Fruit fly (Drosophila melanogaster) whole organism, prepupa: ENCODE measurements around the gene Acsf3.

Experiments used
- Blimp-1 ChIP-seq: fragments of 200-800 bp; sonication (Bioruptor generic); optimal IDR thresholded peaks from 3 replicates; lab custom pipeline; 2017; ENCODE audit warnings: missing biosample characterization, missing genetic modification characterization, mild to moderate bottlenecking, moderate library complexity, missing genetic modification reagents
- CG10631 ChIP-seq: fragments of 200-800 bp; sonication (Bioruptor generic); optimal IDR thresholded peaks from 2 replicates; lab custom pipeline; 2016; ENCODE audit warnings: missing biosample characterization, missing genetic modification characterization
- CG11762 ChIP-seq: fragments of 200-800 bp; sonication (Bioruptor generic); optimal IDR thresholded peaks from 3 replicates; lab custom pipeline; 2016; ENCODE audit warnings: missing biosample characterization, missing genetic modification characterization; ENCODE audit not compliant: insufficient read depth
- CG11902 ChIP-seq: fragments of 200-800 bp; sonication (Bioruptor generic); optimal IDR thresholded peaks from 3 replicates; lab custom pipeline; 2016; ENCODE audit warnings: missing biosample characterization, missing genetic modification characterization
- CG15336 ChIP-seq: fragments of 200-800 bp; sonication (Bioruptor generic); IDR thresholded peaks from 2 replicates; pipeline ENCODE4 v1.3.6; 2022; ENCODE audit warnings: missing biosample characterization, missing genetic modification characterization
- CG16779 ChIP-seq: fragments of 200-800 bp; sonication (Bioruptor generic); optimal IDR thresholded peaks from 3 replicates; lab custom pipeline; 2017; ENCODE audit warnings: missing biosample characterization, mild to moderate bottlenecking, missing genetic modification characterization
- CG3032 ChIP-seq: fragments of 200-800 bp; optimal IDR thresholded peaks from 2 replicates; lab custom pipeline; 2019; ENCODE audit warnings: missing biosample characterization, mild to moderate bottlenecking, missing genetic modification characterization, moderate library complexity
- CG31627 ChIP-seq: fragments of 200-800 bp; sonication (Bioruptor generic); optimal IDR thresholded peaks from 3 replicates; lab custom pipeline; 2016; ENCODE audit warnings: missing biosample characterization, missing genetic modification characterization
- CG32006 ChIP-seq: fragments of 200-800 bp; sonication (Bioruptor generic); optimal IDR thresholded peaks from 3 replicates; lab custom pipeline; 2017; ENCODE audit warnings: missing biosample characterization, mild to moderate bottlenecking, missing genetic modification characterization
- CG3919 ChIP-seq: fragments of 200-800 bp; sonication (Bioruptor generic); optimal IDR thresholded peaks from 3 replicates; lab custom pipeline; 2016; ENCODE audit warnings: missing biosample characterization, missing genetic modification characterization
- CG4318 ChIP-seq: fragments of 200-800 bp; sonication (Bioruptor generic); optimal IDR thresholded peaks from 3 replicates; lab custom pipeline; 2017; ENCODE audit warnings: missing biosample characterization, mild to moderate bottlenecking, missing genetic modification characterization
- CG6163 ChIP-seq: fragments of 200-800 bp; sonication (Bioruptor generic); IDR thresholded peaks from 3 replicates; pipeline ENCODE4 v1.3.6; 2022; ENCODE audit warnings: missing biosample characterization, missing genetic modification characterization
- CG6792 ChIP-seq: fragments of 200-800 bp; sonication (Bioruptor generic); optimal IDR thresholded peaks from 3 replicates; lab custom pipeline; 2016; ENCODE audit warnings: missing biosample characterization, missing genetic modification characterization
- CG6808 ChIP-seq: fragments of 200-800 bp; sonication (Bioruptor generic); optimal IDR thresholded peaks from 3 replicates; lab custom pipeline; 2017; ENCODE audit warnings: missing biosample characterization, missing genetic modification characterization, mild to moderate bottlenecking, moderate library complexity, missing genetic modification reagents
- CG7368 ChIP-seq: fragments of 200-800 bp; sonication (Bioruptor generic); optimal IDR thresholded peaks from 3 replicates; lab custom pipeline; 2016; ENCODE audit warnings: missing biosample characterization, missing genetic modification characterization
- CG8119 ChIP-seq: fragments of 200-800 bp; sonication (Bioruptor generic); IDR thresholded peaks from 3 replicates; pipeline ENCODE4 v1.3.6; 2022; ENCODE audit warnings: missing biosample characterization, missing genetic modification characterization
- CG8319 ChIP-seq: fragments of 200-800 bp; sonication (Bioruptor generic); optimal IDR thresholded peaks from 3 replicates; lab custom pipeline; 2016; ENCODE audit warnings: missing biosample characterization, missing genetic modification characterization
- Eip75B ChIP-seq: fragments of 200-800 bp; sonication (Bioruptor generic); optimal IDR thresholded peaks from 3 replicates; lab custom pipeline; 2016; ENCODE audit warnings: missing biosample characterization, missing genetic modification characterization
- Eip78C ChIP-seq: fragments of 200-800 bp; sonication (Bioruptor generic); peaks from one replicate; lab custom pipeline; 2016; ENCODE audit warnings: missing biosample characterization, missing genetic modification characterization
- Ets21C ChIP-seq: fragments of 200-800 bp; sonication (Bioruptor generic); optimal IDR thresholded peaks from 3 replicates; lab custom pipeline; 2016; ENCODE audit warnings: missing biosample characterization, missing genetic modification characterization
- Hr38 ChIP-seq: sonication (Bioruptor generic); optimal IDR thresholded peaks from 2 replicates; lab custom pipeline; 2016; ENCODE audit warnings: missing biosample characterization, missing genetic modification characterization
- Hr39 ChIP-seq: fragments of 200-800 bp; sonication (Bioruptor generic); optimal IDR thresholded peaks from 2 replicates; lab custom pipeline; 2016; ENCODE audit warnings: missing biosample characterization, missing genetic modification characterization
- Hr4 ChIP-seq: fragments of 200-800 bp; sonication (Bioruptor generic); optimal IDR thresholded peaks from 3 replicates; lab custom pipeline; 2016; ENCODE audit warnings: missing biosample characterization, missing genetic modification characterization
- OdsH ChIP-seq: fragments of 200-800 bp; sonication (Bioruptor generic); optimal IDR thresholded peaks from 3 replicates; lab custom pipeline; 2016; ENCODE audit warnings: missing biosample characterization, missing genetic modification characterization
- Smox ChIP-seq: fragments of 200-800 bp; sonication (Bioruptor generic); optimal IDR thresholded peaks from 3 replicates; lab custom pipeline; 2016; ENCODE audit warnings: missing biosample characterization, missing genetic modification characterization
- Sox102F ChIP-seq: fragments of 200-800 bp; sonication (Bioruptor generic); optimal IDR thresholded peaks from 2 replicates; lab custom pipeline; 2016; ENCODE audit warnings: missing biosample characterization, mild to moderate bottlenecking, missing genetic modification characterization
- Sox14 ChIP-seq: fragments of 200-800 bp; sonication (Bioruptor generic); optimal IDR thresholded peaks from 3 replicates; lab custom pipeline; 2016; ENCODE audit warnings: missing biosample characterization, missing genetic modification characterization
- Sox15 ChIP-seq: fragments of 200-800 bp; sonication (Bioruptor generic); optimal IDR thresholded peaks from 3 replicates; lab custom pipeline; 2016; ENCODE audit warnings: missing biosample characterization, missing genetic modification characterization
- achi ChIP-seq: fragments of 200-800 bp; sonication (Bioruptor generic); optimal IDR thresholded peaks from 3 replicates; lab custom pipeline; 2016; ENCODE audit warnings: missing biosample characterization, missing genetic modification characterization
- acj6 ChIP-seq: fragments of 200-800 bp; sonication (Bioruptor generic); optimal IDR thresholded peaks from 3 replicates; lab custom pipeline; 2016; ENCODE audit warnings: missing biosample characterization, missing genetic modification characterization
- cyc ChIP-seq: fragments of 200-800 bp; sonication (Bioruptor generic); optimal IDR thresholded peaks from 3 replicates; lab custom pipeline; 2016; ENCODE audit warnings: missing biosample characterization, missing genetic modification characterization
- dac ChIP-seq: fragments of 200-800 bp; sonication (Bioruptor generic); optimal IDR thresholded peaks from 2 replicates; lab custom pipeline; 2017; ENCODE audit warnings: missing biosample characterization, mild to moderate bottlenecking, missing genetic modification characterization
- dsx ChIP-seq: fragments of 200-800 bp; optimal IDR thresholded peaks from 3 replicates; lab custom pipeline; 2019; ENCODE audit warnings: missing biosample characterization, mild to moderate bottlenecking, missing genetic modification characterization, moderate library complexity; ENCODE audit not compliant: poor library complexity, severe bottlenecking
- eg ChIP-seq: fragments of 200-800 bp; sonication (Bioruptor generic); IDR thresholded peaks from 3 replicates; pipeline ENCODE4 v1.3.6; 2022; ENCODE audit warnings: missing biosample characterization, missing genetic modification characterization
- esn ChIP-seq: fragments of 200-800 bp; sonication (Bioruptor generic); optimal IDR thresholded peaks from 2 replicates; lab custom pipeline; 2016; ENCODE audit warnings: missing biosample characterization, mild to moderate bottlenecking, missing genetic modification characterization, moderate library complexity
- fd59A ChIP-seq: fragments of 200-800 bp; sonication (Bioruptor generic); optimal IDR thresholded peaks from 2 replicates; lab custom pipeline; 2017; ENCODE audit warnings: missing biosample characterization, mild to moderate bottlenecking, missing genetic modification characterization, missing genetic modification reagents
- fd85E ChIP-seq: fragments of 200-800 bp; sonication (Bioruptor generic); optimal IDR thresholded peaks from 3 replicates; lab custom pipeline; 2016; ENCODE audit warnings: missing biosample characterization, missing genetic modification characterization
- fkh ChIP-seq: fragments of 200-800 bp; sonication (Bioruptor generic); optimal IDR thresholded peaks from 3 replicates; lab custom pipeline; 2017; ENCODE audit warnings: missing biosample characterization, mild to moderate bottlenecking, missing genetic modification characterization, moderate library complexity
- lz ChIP-seq: fragments of 200-800 bp; sonication (Bioruptor generic); optimal IDR thresholded peaks from 3 replicates; lab custom pipeline; 2016; ENCODE audit warnings: missing biosample characterization, missing genetic modification characterization
- pdm3 ChIP-seq: fragments of 200-800 bp; sonication (Bioruptor generic); optimal IDR thresholded peaks from 3 replicates; lab custom pipeline; 2016; ENCODE audit warnings: missing biosample characterization, missing genetic modification characterization
- spab ChIP-seq: fragments of 200-800 bp; sonication (Bioruptor generic); optimal IDR thresholded peaks from 2 replicates; lab custom pipeline; 2017; ENCODE audit warnings: missing biosample characterization, mild to moderate bottlenecking, missing genetic modification characterization, missing genetic modification reagents
- ss ChIP-seq, 2 experiments: fragments of 200-800 bp; sonication (Bioruptor generic); optimal IDR thresholded peaks; 2 replicates in 1 of 2; 3 replicates in 1 of 2; lab custom pipeline; 2017 to 2018; ENCODE audit warnings: mild to moderate bottlenecking in 2 of 2, missing biosample characterization in 2 of 2, missing genetic modification characterization in 2 of 2, moderate library complexity in 1 of 2
- topi ChIP-seq: fragments of 200-800 bp; sonication (Bioruptor generic); optimal IDR thresholded peaks from 3 replicates; lab custom pipeline; 2016; ENCODE audit warnings: missing biosample characterization, missing genetic modification characterization
- vri ChIP-seq: fragments of 200-800 bp; sonication (Bioruptor generic); optimal IDR thresholded peaks from 3 replicates; lab custom pipeline; 2016; ENCODE audit warnings: missing biosample characterization, mild to moderate bottlenecking, missing genetic modification characterization

The Acsf3 gene

dm6 chrX:7320455-7321224, 8.2 kb upstream of the Acsf3 start:
- TF ChIP-seq Sox14 (GFP tag; lab: Kevin White, UChicago) (no peak), CG11902 (GFP tag; lab: Kevin White, UChicago) (no peak), fkh (peak; percentile 10), CG15336 (GFP tag; lab: Robert Waterston, UW) (0 out of 2 replicates have a peak, but pooled peaks have one; percentile 7), fd85E (no peak)

- no peak for TF ChIP-seq acj6 (GFP tag; lab: Kevin White, UChicago)
- TF ChIP-seq fkh, result peak; percentile 3
- TF ChIP-seq, all 60 proteins: peak for 1
Observed at dm6 chrX:7321829-7322228, 7.0 kb upstream of the Acsf3 start.

- TF ChIP-seq fd59A (GFP tag; lab: Kevin White, UChicago) (no peak), CG8319 (no peak), CG15336 (GFP tag; lab: Robert Waterston, UW) (no peak), CG11762 (GFP tag; lab: Kevin White, UChicago) (no peak), CG31627 (GFP tag; lab: Kevin White, UChicago) (peak; percentile 31), lz (GFP tag; lab: Kevin White, UChicago) (no peak), Hr38 (GFP tag; lab: Kevin White, UChicago) (no peak), fd85E (no peak), CG16779 (no peak), Ets21C (GFP tag; lab: Kevin White, UChicago) (no peak), esn (GFP tag; lab: Kevin White, UChicago) (no peak), CG6163 (GFP tag; lab: Robert Waterston, UW) (no peak), CG3032 (tag; lab: Kevin White, UChicago) (peak; percentile 16), OdsH (GFP tag; lab: Kevin White, UChicago) (peak; percentile 7), Smox (GFP tag; lab: Kevin White, UChicago) (no peak), fkh (peak; percentile 28), achi (no peak), Hr4 (GFP tag; lab: Kevin White, UChicago) (no peak), CG4318 (GFP tag; lab: Kevin White, UChicago) (no peak), CG6792 (GFP tag; lab: Kevin White, UChicago) (no peak), CG8119 (no peak), Hr39 (GFP tag; lab: Kevin White, UChicago) (peak; percentile 14), vri (no peak), Sox15 (no peak), ss (GFP tag; optimal IDR thresholded peaks at IDR 0.05; lab: Kevin White, UChicago) (no peak), CG3919 (GFP tag; lab: Kevin White, UChicago) (no peak), dsx (GFP tag; lab: Kevin White, UChicago) (no peak), CG32006 (GFP tag; lab: Kevin White, UChicago) (no peak), CG7368 (GFP tag; lab: Kevin White, UChicago) (no peak), CG10631 (GFP tag; lab: Kevin White, UChicago) (peak; percentile 36), Blimp-1 (no peak), Sox14 (GFP tag; lab: Kevin White, UChicago) (peak; percentile 51), pdm3 (no peak), eg (GFP tag; lab: Robert Waterston, UW) (0 out of 3 replicates have a peak, but pooled peaks have one; percentile 22), Eip78C (GFP tag; lab: Kevin White, UChicago) (peak; percentile 20), Sox102F (GFP tag; lab: Kevin White, UChicago) (no peak), dac (GFP tag; lab: Kevin White, UChicago) (no peak), CG6808 (GFP tag; lab: Kevin White, UChicago) (no peak), cyc (peak; percentile 33), spab (GFP tag; lab: Kevin White, UChicago) (no peak), topi (GFP tag; lab: Kevin White, UChicago) (no peak), Eip75B (GFP tag; lab: Kevin White, UChicago) (no peak)
Observed at dm6 chrX:7323649-7324511, 5.0 kb upstream of the Acsf3 start, which contains the start of the genes Atg5 and Dok. Gene Atg5 (minus strand): TSS chrX:7323770. Gene Dok (plus strand): TSS chrX:7324214.
